Worm (Caenorhabditis elegans) whole organism, L1 larva: ENCODE measurements around the gene mlp-1.

ENCODE experiments used
- aly-2 ChIP-seq: fragments of 150-350 bp; optimal IDR thresholded peaks from 2 replicates; lab custom pipeline; 2014; ENCODE audit warnings: missing biosample characterization, missing genetic modification characterization
- ama-1 ChIP-seq: fragments of 150-350 bp; optimal IDR thresholded peaks from 2 replicates; lab custom pipeline; 2014
- blmp-1 ChIP-seq: fragments of 150-350 bp; optimal IDR thresholded peaks from 2 replicates; lab custom pipeline; 2014; ENCODE audit warnings: missing biosample characterization, missing genetic modification characterization
- ceh-82 ChIP-seq, 3 experiments: fragments of 150-350 bp in 1 of 3; sonication (generic microtip) in 2 of 3; optimal IDR thresholded peaks; 2 replicates each; lab custom pipeline; 2014 to 2017; ENCODE audit warnings: missing biosample characterization in 3 of 3, missing genetic modification characterization in 3 of 3
- mdl-1 ChIP-seq, 2 experiments: fragments of 150-350 bp; optimal IDR thresholded peaks; 2 replicates each; lab custom pipeline; 2014 to 2017; ENCODE audit warnings: missing biosample characterization in 2 of 2, missing genetic modification characterization in 2 of 2, inconsistent platforms in 1 of 2
- nhr-28 ChIP-seq: fragments of 150-350 bp; optimal IDR thresholded peaks from 2 replicates; lab custom pipeline; 2014; ENCODE audit warnings: missing biosample characterization, missing genetic modification characterization
- nhr-76 ChIP-seq: sonication (generic microtip); optimal IDR thresholded peaks from 2 replicates; lab custom pipeline; 2017; ENCODE audit warnings: missing biosample characterization, missing genetic modification characterization
- ztf-4 ChIP-seq: fragments of 150-350 bp; optimal IDR thresholded peaks from 2 replicates; lab custom pipeline; 2014; ENCODE audit warnings: missing biosample characterization, missing genetic modification characterization

- TF ChIP-seq nhr-76 (no peak), ceh-82 (tag; optimal IDR thresholded peaks at IDR 0.05; lab: Kevin White, UChicago) (no peak), ztf-4 (no peak), aly-2 (tag; lab: Kevin White, UChicago) (no peak), nhr-28 (tag; lab: Kevin White, UChicago) (no peak), mdl-1 (tag; optimal IDR thresholded peaks at IDR 0.05; lab: Kevin White, UChicago) (no peak), ama-1 (no peak), blmp-1 (tag; lab: Kevin White, UChicago) (no peak)
Observed at ce11 chrIII:5938790-5939452, 35.9 kb downstream of the mlp-1 start.
